Worm (Caenorhabditis elegans) whole organism, L4 larva: ENCODE measurements around the gene sftd-3.

Experiments used
- ama-1 ChIP-seq: fragments of 150-350 bp; optimal IDR thresholded peaks from 2 replicates; lab custom pipeline; 2014; ENCODE audit warnings: inconsistent platforms, mixed read lengths
- nhr-10 ChIP-seq: fragments of 150-350 bp; optimal IDR thresholded peaks from 2 replicates; lab custom pipeline; 2014; ENCODE audit warnings: missing biosample characterization, missing genetic modification characterization
- nhr-11 ChIP-seq: fragments of 150-350 bp; optimal IDR thresholded peaks from 2 replicates; lab custom pipeline; 2014; ENCODE audit warnings: missing biosample characterization, missing genetic modification characterization
- nhr-237 ChIP-seq: sonication (generic microtip); optimal IDR thresholded peaks from 2 replicates; lab custom pipeline; 2017; ENCODE audit warnings: missing biosample characterization, missing genetic modification characterization
- nhr-28 ChIP-seq: fragments of 150-350 bp; optimal IDR thresholded peaks from 2 replicates; lab custom pipeline; 2014; ENCODE audit warnings: missing biosample characterization, missing genetic modification characterization
- pha-4 ChIP-seq, 2 experiments: fragments of 150-350 bp in 1 of 2; fragments of 200-800 bp in 1 of 2; sonication (Bioruptor generic) in 1 of 2; IDR thresholded peaks in 1 of 2; optimal IDR thresholded peaks in 1 of 2; 2 replicates each; pipeline versions ENCODE4 v1.3.6 to Lab custom; 2014 to 2022; ENCODE audit warnings: missing genetic modification characterization in 2 of 2, missing genetic modification reagents in 2 of 2, missing biosample characterization in 1 of 2, missing compliant biosample characterization in 1 of 2
- skn-1 ChIP-seq: fragments of 150-350 bp; optimal IDR thresholded peaks from 2 replicates; lab custom pipeline; 2014; ENCODE audit warnings: missing biosample characterization, missing genetic modification characterization
- unc-62 ChIP-seq, 3 experiments: fragments of 150-350 bp in 1 of 3; sonication (generic microtip); optimal IDR thresholded peaks in 2 of 3; peaks in 1 of 3; 1 replicate in 1 of 3; 2 replicates in 2 of 3; lab custom pipeline; 2014 to 2017; ENCODE audit warnings: missing biosample characterization in 3 of 3, missing genetic modification characterization in 3 of 3, missing genetic modification reagents in 3 of 3, missing genotype in 1 of 3
- ztf-11 ChIP-seq: fragments of 150-350 bp; optimal IDR thresholded peaks from 2 replicates; lab custom pipeline; 2014; ENCODE audit warnings: missing biosample characterization, missing genetic modification characterization

DNA sequence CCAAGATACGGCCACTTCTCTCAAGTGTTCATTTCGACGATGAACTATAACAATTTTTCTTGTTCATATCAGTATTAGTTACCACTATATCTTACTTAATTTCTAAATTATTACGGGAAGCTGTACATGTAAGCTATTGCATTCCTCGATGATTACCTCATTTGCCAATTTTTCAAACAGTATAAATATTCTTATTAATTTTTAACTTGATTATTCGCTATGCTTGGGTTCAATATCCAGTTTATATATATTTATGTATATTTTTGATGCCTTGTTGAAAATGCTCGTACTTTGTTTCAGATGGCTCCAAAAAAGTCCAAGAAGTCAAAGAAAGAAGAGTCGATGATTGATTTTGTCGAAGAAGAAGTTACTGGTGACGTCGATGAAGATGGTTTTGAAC is 30.4 kb upstream of the sftd-3 start, which contains the start of gene F44G4.1:
- TF ChIP-seq nhr-10 (tag; lab: Kevin White, UChicago) (no peak), unc-62 (GFP tag; optimal IDR thresholded peaks at IDR 0.05 in 1 of 2; lab: Kevin White, UChicago) (no peak), unc-62 (tag; optimal IDR thresholded peaks at IDR 0.05; lab: Kevin White, UChicago) (no peak), ztf-11 (tag; lab: Kevin White, UChicago) (no peak), nhr-28 (tag; lab: Kevin White, UChicago) (no peak), nhr-237 (no peak), pha-4 (GFP tag; IDR thresholded peaks at IDR 0.05; lab: Robert Waterston, UW) (no peak), pha-4 (tag; optimal IDR thresholded peaks at IDR 0.05; lab: Kevin White, UChicago) (no peak), ama-1 (lab: Kevin White, UChicago) (no peak), skn-1 (tag; lab: Kevin White, UChicago) (no peak), nhr-11 (no peak)
